Worm (Caenorhabditis elegans) whole organism, L1 larva: ENCODE measurements around the gene F54C8.6.

Source experiments
- C16A3.4 ChIP-seq: fragments of 150-350 bp; optimal IDR thresholded peaks from 2 replicates; lab custom pipeline; 2014; ENCODE audit warnings: missing biosample characterization, missing genetic modification characterization
- F16B12.6 ChIP-seq: fragments of 150-350 bp; optimal IDR thresholded peaks from 2 replicates; lab custom pipeline; 2014; ENCODE audit warnings: missing biosample characterization, missing genetic modification characterization
- Y116A8C.19 ChIP-seq: sonication (generic microtip); optimal IDR thresholded peaks from 2 replicates; lab custom pipeline; 2016; ENCODE audit warnings: missing compliant biosample characterization, missing genetic modification characterization, borderline replicate concordance
- aha-1 ChIP-seq: fragments of 150-350 bp; optimal IDR thresholded peaks from 2 replicates; lab custom pipeline; 2014; ENCODE audit warnings: missing biosample characterization, missing genetic modification characterization
- alr-1 ChIP-seq: fragments of 200-800 bp; sonication (Bioruptor generic); optimal IDR thresholded peaks from 2 replicates; lab custom pipeline; 2018; ENCODE audit warnings: borderline replicate concordance, mild to moderate bottlenecking, missing genetic modification characterization, missing compliant biosample characterization
- ceh-63 ChIP-seq: fragments of 200-800 bp; sonication (Bioruptor generic); optimal IDR thresholded peaks from 2 replicates; lab custom pipeline; 2018; ENCODE audit warnings: mild to moderate bottlenecking, missing genetic modification characterization, missing compliant biosample characterization
- ceh-82 ChIP-seq, 3 experiments: fragments of 150-350 bp in 1 of 3; sonication (generic microtip) in 2 of 3; optimal IDR thresholded peaks; 2 replicates each; lab custom pipeline; 2014 to 2017; ENCODE audit warnings: missing biosample characterization in 3 of 3, missing genetic modification characterization in 3 of 3
- ceh-88 ChIP-seq: fragments of 200-800 bp; sonication (Bioruptor generic); IDR thresholded peaks from 2 replicates; pipeline ENCODE4 v1.3.6; 2022; ENCODE audit warnings: missing genetic modification characterization, missing compliant biosample characterization
- dpl-1 ChIP-seq, 3 experiments: fragments of 150-350 bp in 2 of 3; sonication (generic microtip) in 1 of 3; optimal IDR thresholded peaks; 2 replicates each; lab custom pipeline; 2014 to 2017; ENCODE audit warnings: missing biosample characterization in 3 of 3, missing genetic modification characterization in 3 of 3, missing genetic modification reagents in 3 of 3
- dsc-1 ChIP-seq: sonication (generic microtip); optimal IDR thresholded peaks from 2 replicates; lab custom pipeline; 2016; ENCODE audit warnings: mild to moderate bottlenecking, missing genetic modification characterization, missing compliant biosample characterization
- efl-1 ChIP-seq, 4 experiments: fragments of 150-350 bp; optimal IDR thresholded peaks in 3 of 4; peaks in 1 of 4; 1 replicate in 1 of 4; 2 replicates in 3 of 4; lab custom pipeline; 2014; ENCODE audit warnings: missing biosample characterization in 2 of 4, missing genetic modification characterization in 2 of 4, missing genetic modification reagents in 2 of 4
- elt-2 ChIP-seq: sonication (generic microtip); optimal IDR thresholded peaks from 2 replicates; lab custom pipeline; 2016; ENCODE audit warnings: missing genetic modification characterization, mild to moderate bottlenecking, inconsistent platforms, missing compliant biosample characterization, missing genetic modification reagents
- fkh-10 ChIP-seq: sonication (generic microtip); optimal IDR thresholded peaks from 2 replicates; lab custom pipeline; 2017; ENCODE audit warnings: missing biosample characterization, missing genetic modification reagents, missing genetic modification characterization
- fkh-8 ChIP-seq: sonication (generic microtip); optimal IDR thresholded peaks from 2 replicates; lab custom pipeline; 2016; ENCODE audit warnings: mild to moderate bottlenecking, missing genetic modification characterization, missing compliant biosample characterization
- grh-1 ChIP-seq: fragments of 200-800 bp; sonication (Bioruptor generic); IDR thresholded peaks from 2 replicates; pipeline ENCODE4 v1.3.6; 2022; ENCODE audit warnings: missing genetic modification reagents, missing genetic modification characterization, missing compliant biosample characterization
- hpl-2 ChIP-seq: fragments of 150-350 bp; optimal IDR thresholded peaks from 2 replicates; lab custom pipeline; 2014; ENCODE audit warnings: missing biosample characterization, missing genetic modification reagents, missing genetic modification characterization
- isw-1 ChIP-seq: fragments of 200-800 bp; sonication (Bioruptor generic); IDR thresholded peaks from 2 replicates; pipeline ENCODE4 v1.3.6; 2022; ENCODE audit warnings: missing genetic modification characterization, missing compliant biosample characterization
- jun-1 ChIP-seq: fragments of 150-350 bp; optimal IDR thresholded peaks from 2 replicates; lab custom pipeline; 2014; ENCODE audit warnings: missing biosample characterization, missing genetic modification reagents, missing genetic modification characterization
- lin-14 ChIP-seq: fragments of 200-800 bp; sonication (Bioruptor generic); optimal IDR thresholded peaks from 2 replicates; lab custom pipeline; 2018; ENCODE audit warnings: mild to moderate bottlenecking, missing genetic modification characterization, moderate library complexity, missing compliant biosample characterization
- lin-15B ChIP-seq: fragments of 150-350 bp; sonication (generic microtip); optimal IDR thresholded peaks from 3 replicates; lab custom pipeline; 2014; ENCODE audit warnings: missing biosample characterization, missing genetic modification characterization
- lin-35 ChIP-seq, 2 experiments: fragments of 150-350 bp; optimal IDR thresholded peaks; 2 replicates each; lab custom pipeline; 2014; ENCODE audit warnings: missing biosample characterization in 2 of 2, missing genetic modification characterization in 2 of 2, missing genetic modification reagents in 2 of 2
- lin-39 ChIP-seq: fragments of 150-350 bp; optimal IDR thresholded peaks from 2 replicates; lab custom pipeline; 2014; ENCODE audit warnings: missing biosample characterization, missing genetic modification reagents, missing genetic modification characterization
- lir-3 ChIP-seq: sonication (generic microtip); optimal IDR thresholded peaks from 2 replicates; lab custom pipeline; 2016; ENCODE audit warnings: mild to moderate bottlenecking, missing genetic modification characterization, moderate library complexity, missing compliant biosample characterization; ENCODE audit not compliant: poor library complexity
- lsy-2 ChIP-seq, 2 experiments: fragments of 150-350 bp; optimal IDR thresholded peaks; 2 replicates each; lab custom pipeline; 2014; ENCODE audit warnings: missing biosample characterization in 2 of 2, missing genetic modification characterization in 2 of 2
- mab-9 ChIP-seq: fragments of 200-800 bp; sonication (Bioruptor generic); IDR thresholded peaks from 2 replicates; pipeline ENCODE4 v1.3.6; 2022; ENCODE audit warnings: missing genetic modification reagents, missing genetic modification characterization, missing compliant biosample characterization
- mdl-1 ChIP-seq, 2 experiments: fragments of 150-350 bp; optimal IDR thresholded peaks; 2 replicates each; lab custom pipeline; 2014 to 2017; ENCODE audit warnings: missing biosample characterization in 2 of 2, missing genetic modification characterization in 2 of 2, inconsistent platforms in 1 of 2
- mef-2 ChIP-seq: fragments of 150-350 bp; optimal IDR thresholded peaks from 2 replicates; lab custom pipeline; 2014; ENCODE audit warnings: missing biosample characterization, missing genetic modification characterization
- nhr-19 ChIP-seq: fragments of 200-800 bp; sonication (Bioruptor generic); conservative IDR thresholded peaks from 2 replicates; pipeline ENCODE4 v1.3.6; 2022; ENCODE audit warnings: missing genetic modification characterization, missing compliant biosample characterization
- nhr-20 ChIP-seq: sonication (generic microtip); optimal IDR thresholded peaks from 2 replicates; lab custom pipeline; 2016; ENCODE audit warnings: mild to moderate bottlenecking, missing genetic modification characterization, missing compliant biosample characterization
- nhr-47 ChIP-seq: sonication (generic microtip); optimal IDR thresholded peaks from 2 replicates; lab custom pipeline; 2016; ENCODE audit warnings: mild to moderate bottlenecking, missing genetic modification characterization, moderate library complexity, missing compliant biosample characterization
- nhr-71 ChIP-seq: sonication (generic microtip); optimal IDR thresholded peaks from 2 replicates; lab custom pipeline; 2016; ENCODE audit warnings: mild to moderate bottlenecking, missing genetic modification characterization, moderate library complexity, missing compliant biosample characterization
- nhr-76 ChIP-seq: sonication (generic microtip); optimal IDR thresholded peaks from 2 replicates; lab custom pipeline; 2017; ENCODE audit warnings: missing biosample characterization, missing genetic modification characterization
- pax-3 ChIP-seq: fragments of 200-800 bp; sonication (Bioruptor generic); optimal IDR thresholded peaks from 2 replicates; lab custom pipeline; 2018; ENCODE audit warnings: mild to moderate bottlenecking, missing genetic modification characterization, moderate library complexity, missing compliant biosample characterization
- rnt-1 ChIP-seq: sonication (generic microtip); optimal IDR thresholded peaks from 2 replicates; lab custom pipeline; 2016; ENCODE audit warnings: mild to moderate bottlenecking, missing genetic modification characterization, moderate library complexity, missing compliant biosample characterization
- snpc-4 ChIP-seq: fragments of 150-350 bp; optimal IDR thresholded peaks from 2 replicates; lab custom pipeline; 2014; ENCODE audit warnings: missing biosample characterization, missing genetic modification characterization
- snu-23 ChIP-seq: sonication (generic microtip); optimal IDR thresholded peaks from 2 replicates; lab custom pipeline; 2016; ENCODE audit warnings: missing genetic modification characterization, missing compliant biosample characterization
- sox-4 ChIP-seq: sonication (generic microtip); optimal IDR thresholded peaks from 2 replicates; lab custom pipeline; 2016; ENCODE audit warnings: missing genetic modification characterization, missing compliant biosample characterization
- sptf-1 ChIP-seq: fragments of 150-350 bp; optimal IDR thresholded peaks from 2 replicates; lab custom pipeline; 2014; ENCODE audit warnings: missing biosample characterization, missing genetic modification characterization
- swsn-7 ChIP-seq: sonication (generic microtip); optimal IDR thresholded peaks from 2 replicates; lab custom pipeline; 2016; ENCODE audit warnings: missing genetic modification characterization, missing compliant biosample characterization
- tbx-2 ChIP-seq: sonication (generic microtip); optimal IDR thresholded peaks from 2 replicates; lab custom pipeline; 2016; ENCODE audit warnings: missing genetic modification characterization, missing compliant biosample characterization
- unc-130 ChIP-seq: fragments of 150-350 bp; optimal IDR thresholded peaks from 2 replicates; lab custom pipeline; 2017; ENCODE audit warnings: missing biosample characterization, missing genetic modification characterization, inconsistent platforms
- unc-30 ChIP-seq: sonication (generic microtip); optimal IDR thresholded peaks from 2 replicates; lab custom pipeline; 2017; ENCODE audit warnings: missing biosample characterization, missing genetic modification characterization
- unc-86 ChIP-seq: sonication (generic microtip); optimal IDR thresholded peaks from 2 replicates; lab custom pipeline; 2016; ENCODE audit warnings: missing genetic modification characterization, missing compliant biosample characterization
- unc-98 ChIP-seq: fragments of 200-800 bp; sonication (Bioruptor generic); IDR thresholded peaks from 2 replicates; pipeline ENCODE4 v1.3.6; 2022; ENCODE audit warnings: missing genetic modification characterization, missing compliant biosample characterization
- xbp-1 ChIP-seq: sonication (generic microtip); optimal IDR thresholded peaks from 2 replicates; lab custom pipeline; 2016; ENCODE audit warnings: missing genetic modification characterization, missing compliant biosample characterization

F54C8.6 gene

DNA sequence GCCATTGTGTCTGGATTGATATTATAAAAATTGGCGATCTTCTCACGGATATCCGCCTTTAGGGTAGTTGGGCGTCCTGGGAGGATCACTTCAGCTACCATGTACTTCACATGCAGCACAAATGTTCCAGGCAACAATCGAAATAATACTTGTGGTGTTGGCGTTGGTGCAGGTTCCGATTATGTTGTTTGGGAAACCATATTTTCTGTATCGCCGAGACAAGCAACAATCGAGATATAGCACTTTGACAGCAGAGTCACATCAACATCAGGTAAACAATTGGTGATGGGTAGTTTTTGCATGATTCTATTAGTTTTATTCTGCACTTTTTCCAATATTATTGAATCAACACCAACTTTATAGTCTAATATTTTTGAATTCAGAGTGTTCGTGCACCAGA lies 36.4 kb downstream of the F54C8.6 start, which contains the start of gene T26G10.3:
Gene T26G10.3 (minus strand): TSS at position 101 of the 400 bp plus-strand sequence.
- TF ChIP-seq efl-1 (optimal IDR thresholded peaks at IDR 0.05; lab: Kevin White, UChicago) (no peak), efl-1 (GFP tag; optimal IDR thresholded peaks at IDR 0.05 in 1 of 2; lab: Kevin White, UChicago) (peak in 1 of 2 experiments; percentile 14), mef-2 (tag; lab: Kevin White, UChicago) (no peak), dpl-1 (GFP tag; optimal IDR thresholded peaks at IDR 0.05; lab: Kevin White, UChicago) (no peak), lin-14 (GFP tag; lab: Kevin White, UChicago) (no peak), unc-130 (no peak), ceh-63 (GFP tag; lab: Kevin White, UChicago) (no peak)

DNA sequence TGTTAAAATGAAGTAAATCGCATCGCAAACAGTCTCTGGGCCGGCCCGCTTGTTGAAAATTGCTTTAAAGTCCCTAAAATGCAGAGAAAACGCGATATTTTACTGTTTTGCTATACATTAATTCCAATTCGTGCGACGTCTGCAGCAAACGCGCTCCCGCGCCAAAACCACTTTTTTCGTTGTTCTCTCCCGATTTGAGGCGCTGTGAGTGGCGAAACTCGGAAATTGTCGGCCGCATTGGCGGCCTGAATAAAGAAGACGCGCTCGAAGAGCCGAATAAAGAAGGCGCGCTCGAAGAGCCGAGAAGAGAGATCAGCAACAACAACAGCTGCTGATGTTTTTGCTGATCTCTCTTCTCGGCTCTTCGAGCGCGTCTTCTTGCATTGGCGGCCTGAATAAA lies 41.4 kb downstream of the F54C8.6 start:
- TF ChIP-seq snpc-4 (tag; lab: Kevin White, UChicago) (peak; percentile 95), efl-1 (optimal IDR thresholded peaks at IDR 0.05; lab: Kevin White, UChicago) (peak; percentile 21 to 50), efl-1 (GFP tag; optimal IDR thresholded peaks at IDR 0.05 in 1 of 2; lab: Kevin White, UChicago) (peak; percentile 30 to 54), snu-23 (GFP tag; lab: Kevin White, UChicago) (peak; percentile 12), dpl-1 (GFP tag; optimal IDR thresholded peaks at IDR 0.05; lab: Kevin White, UChicago) (peak in 2 of 3 experiments; percentile 19 to 26), nhr-71 (tag; lab: Kevin White, UChicago) (peak; percentile 40), isw-1 (GFP tag; lab: Robert Waterston, UW) (peak; percentile 49), grh-1 (peak; percentile 54; the same call in 1 of the 2 replicates), lin-14 (GFP tag; lab: Kevin White, UChicago) (peak; percentile 29), lin-15B (tag; lab: Kevin White, UChicago) (peak; percentile 61), lin-35 (GFP tag; optimal IDR thresholded peaks at IDR 0.05; lab: Kevin White, UChicago) (peak in 1 of 2 experiments; percentile 43), nhr-20 (tag; lab: Kevin White, UChicago) (peak; percentile 30), nhr-19 (GFP tag; lab: Robert Waterston, UW) (peak; percentile 64), rnt-1 (tag; lab: Kevin White, UChicago) (peak; percentile 33), nhr-47 (tag; lab: Kevin White, UChicago) (peak; percentile 35)

DNA sequence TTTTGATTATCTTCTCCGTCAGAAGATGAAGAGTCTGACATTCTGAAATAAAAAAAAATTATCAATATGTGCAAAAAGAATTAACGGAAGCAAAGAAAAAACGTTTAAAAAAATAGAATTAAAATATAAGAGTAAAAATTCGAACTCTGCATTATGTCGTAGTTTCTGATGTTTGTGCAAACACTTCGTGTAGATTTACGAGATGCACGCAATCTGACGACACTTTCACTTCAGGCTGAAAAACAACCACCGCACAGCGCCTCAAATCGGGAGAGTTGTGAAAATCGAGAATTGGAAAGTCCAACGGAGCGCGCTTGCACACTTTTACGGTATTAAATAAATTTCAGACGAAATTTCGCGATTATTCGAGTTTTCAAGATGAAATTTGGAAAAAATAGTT lies 43.1 kb downstream of the F54C8.6 start, which contains the start of gene T26G10.1:
Gene T26G10.1 (minus strand): TSS at position 42 of the 400 bp plus-strand sequence.
- peak; percentile 75 for TF ChIP-seq dsc-1 (tag; lab: Kevin White, UChicago)
- peak; percentile 45 for TF ChIP-seq pax-3 (tag; lab: Kevin White, UChicago)
- TF ChIP-seq unc-86 (tag; lab: Kevin White, UChicago), result peak; percentile 82
- peak; percentile 67 for TF ChIP-seq lir-3
- TF ChIP-seq nhr-47 (tag; lab: Kevin White, UChicago), result peak; percentile 87
- TF ChIP-seq elt-2, result peak; percentile 26
- TF ChIP-seq F16B12.6, result peak; percentile 94
- TF ChIP-seq ceh-82 (tag; optimal IDR thresholded peaks at IDR 0.05; lab: Kevin White, UChicago), result peak; percentile 62 to 75 (median 65)
- TF ChIP-seq lin-35 (GFP tag; optimal IDR thresholded peaks at IDR 0.05; lab: Kevin White, UChicago), result peak; percentile 73 to 77
- TF ChIP-seq lin-39 (tag; lab: Kevin White, UChicago), result peak; percentile 68
- peak; percentile 70 for TF ChIP-seq fkh-8
- no peak for TF ChIP-seq Y116A8C.19 (tag; lab: Kevin White, UChicago)
- peak; percentile 89 for TF ChIP-seq nhr-71 (tag; lab: Kevin White, UChicago)
- TF ChIP-seq rnt-1 (tag; lab: Kevin White, UChicago), result peak; percentile 79
- TF ChIP-seq jun-1 (tag; lab: Kevin White, UChicago), result peak; percentile 54
- TF ChIP-seq nhr-20 (tag; lab: Kevin White, UChicago), result peak; percentile 83
- TF ChIP-seq sox-4 (tag; lab: Kevin White, UChicago), result peak; percentile 50
- no peak for TF ChIP-seq alr-1 (tag; lab: Kevin White, UChicago)
- TF ChIP-seq unc-130, result peak; percentile 79
- TF ChIP-seq C16A3.4 (tag; lab: Kevin White, UChicago), result peak; percentile 51
- peak; percentile 91 for TF ChIP-seq isw-1 (GFP tag; lab: Robert Waterston, UW)
- TF ChIP-seq swsn-7 (tag; lab: Kevin White, UChicago), result peak; percentile 84
- TF ChIP-seq xbp-1, result peak; percentile 79
- no peak for TF ChIP-seq aha-1 (tag; lab: Kevin White, UChicago)
- TF ChIP-seq lsy-2 (tag; optimal IDR thresholded peaks at IDR 0.05; lab: Kevin White, UChicago), result peak; percentile 88
- peak; percentile 80 for TF ChIP-seq tbx-2
- TF ChIP-seq hpl-2 (GFP tag; lab: Kevin White, UChicago), result no peak
- no peak for TF ChIP-seq unc-30 (tag; lab: Kevin White, UChicago)
- no peak for TF ChIP-seq nhr-76 (tag; lab: Kevin White, UChicago)
- peak; percentile 85 for TF ChIP-seq mab-9 (GFP tag; lab: Robert Waterston, UW)
- no peak for TF ChIP-seq unc-98 (GFP tag; lab: Robert Waterston, UW)
- peak; percentile 76 to 83 for TF ChIP-seq efl-1 (optimal IDR thresholded peaks at IDR 0.05; lab: Kevin White, UChicago)
- TF ChIP-seq efl-1 (GFP tag; optimal IDR thresholded peaks at IDR 0.05 in 1 of 2; lab: Kevin White, UChicago), result peak; percentile 73 to 97
- no peak for TF ChIP-seq fkh-10
- no peak for TF ChIP-seq sptf-1 (tag; lab: Kevin White, UChicago)
- TF ChIP-seq mdl-1 (tag; optimal IDR thresholded peaks at IDR 0.05; lab: Kevin White, UChicago), result peak in 1 of 2 experiments; percentile 11
- peak; percentile 74 for TF ChIP-seq ceh-88
